Worm (Caenorhabditis elegans) whole organism, L4 larva: ENCODE measurements around the gene str-109.

ENCODE experiments used
- Y5F2A.4 ChIP-seq: fragments of 200-800 bp; sonication (Bioruptor generic); optimal IDR thresholded peaks from 2 replicates; lab custom pipeline; 2018; ENCODE audit warnings: mild to moderate bottlenecking, missing genetic modification characterization, missing compliant biosample characterization
- madf-9 ChIP-seq: fragments of 200-800 bp; sonication (Bioruptor generic); conservative IDR thresholded peaks from 2 replicates; pipeline ENCODE4 v1.3.6; 2022; ENCODE audit warnings: missing genetic modification reagents, missing genetic modification characterization, missing compliant biosample characterization
- nhr-76 ChIP-seq: fragments of 150-350 bp; optimal IDR thresholded peaks from 2 replicates; lab custom pipeline; 2014; ENCODE audit warnings: missing biosample characterization, missing genetic modification characterization
- pqm-1 ChIP-seq: sonication (generic microtip); optimal IDR thresholded peaks from 2 replicates; lab custom pipeline; 2017; ENCODE audit warnings: missing biosample characterization, missing genetic modification characterization
- snpc-4 ChIP-seq: fragments of 150-350 bp; optimal IDR thresholded peaks from 2 replicates; lab custom pipeline; 2014; ENCODE audit warnings: missing biosample characterization, missing genetic modification characterization

DNA sequence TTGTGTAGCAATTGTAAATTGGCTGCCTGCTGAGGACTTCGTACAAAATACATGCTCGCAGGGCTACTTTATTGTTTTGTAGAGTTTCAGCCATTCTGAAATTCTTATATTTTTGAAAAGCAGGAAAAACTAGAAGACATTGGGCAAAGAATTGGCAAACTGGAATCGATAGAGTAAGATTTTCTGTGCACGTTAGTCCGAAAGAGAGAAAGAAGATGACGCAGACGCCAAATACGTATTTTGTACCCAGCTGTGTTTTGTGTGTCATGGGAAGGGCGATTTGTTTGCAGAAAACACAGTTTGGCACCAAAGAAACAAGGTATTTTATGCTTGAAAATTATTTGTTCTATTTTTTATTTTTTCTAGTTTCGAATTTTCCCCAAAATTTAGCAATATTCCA is 34.6 kb downstream of the str-109 start, which contains the start of gene fbxa-143:
- no peak for TF ChIP-seq pqm-1 (tag; lab: Kevin White, UChicago)
- TF ChIP-seq Y5F2A.4 (GFP tag; lab: Kevin White, UChicago), result no peak
- TF ChIP-seq madf-9 (GFP tag; lab: Robert Waterston, UW), result no peak
- no peak for TF ChIP-seq snpc-4 (tag; lab: Kevin White, UChicago)
- TF ChIP-seq nhr-76, result no peak
